Worm (Caenorhabditis elegans) whole organism, young adult: ENCODE data around the gene nyn-3.

Experiments used
- F52B5.7 ChIP-seq: sonication (generic microtip); optimal IDR thresholded peaks from 2 replicates; lab custom pipeline; 2016; ENCODE audit warnings: mild to moderate bottlenecking, missing genetic modification characterization, missing compliant biosample characterization
- Y95B8A.8 ChIP-seq: fragments of 200-800 bp; sonication (Bioruptor generic); IDR thresholded peaks from 2 replicates; pipeline ENCODE4 v1.3.6; 2022; ENCODE audit warnings: missing genetic modification reagents, missing genetic modification characterization, missing compliant biosample characterization
- lag-1 ChIP-seq: fragments of 200-800 bp; sonication (Bioruptor generic); IDR thresholded peaks from 2 replicates; pipeline ENCODE4 v1.3.6; 2022; ENCODE audit warnings: missing genetic modification reagents, missing genetic modification characterization, missing compliant biosample characterization
- nhr-179 ChIP-seq: sonication (generic microtip); optimal IDR thresholded peaks from 2 replicates; lab custom pipeline; 2016; ENCODE audit warnings: mild to moderate bottlenecking, missing genetic modification characterization, missing compliant biosample characterization
- snpc-1.1 ChIP-seq: sonication (generic microtip); optimal IDR thresholded peaks from 2 replicates; lab custom pipeline; 2017; ENCODE audit warnings: missing genetic modification characterization, mild to moderate bottlenecking, missing compliant biosample characterization, antibody characterized with exemption, moderate library complexity, missing genotype, missing genetic modification reagents; ENCODE audit not compliant: insufficient read depth
- snpc-4 ChIP-seq, 5 experiments: fragments of 150-350 bp in 1 of 5; sonication (generic microtip) in 4 of 5; optimal IDR thresholded peaks; 2 replicates each; lab custom pipeline; 2014 to 2018; ENCODE audit warnings: missing genetic modification characterization in 5 of 5, missing biosample characterization in 3 of 5, antibody characterized with exemption in 2 of 5, mild to moderate bottlenecking in 2 of 5, missing compliant biosample characterization in 2 of 5, missing genotype in 2 of 5, moderate library complexity in 2 of 5, missing genetic modification reagents in 1 of 5
- unc-62 ChIP-seq: fragments of 150-350 bp; optimal IDR thresholded peaks from 2 replicates; lab custom pipeline; 2014; ENCODE audit warnings: missing biosample characterization, missing genetic modification reagents, missing genetic modification characterization

ce11 chrII:6320655-6321388, 28.4 kb upstream of the nyn-3 start, which contains the start of gene efr-3:
- TF ChIP-seq nhr-179 (tag; lab: Kevin White, UChicago) (no peak), F52B5.7 (no peak), lag-1 (GFP tag; lab: Robert Waterston, UW) (no peak), snpc-1.1 (no peak), unc-62 (GFP tag; lab: Kevin White, UChicago) (no peak), Y95B8A.8 (GFP tag; lab: Robert Waterston, UW) (no peak), snpc-4 (GFP tag; optimal IDR thresholded peaks at IDR 0.05; lab: Kevin White, UChicago) (no peak), snpc-4 (tag; optimal IDR thresholded peaks at IDR 0.05; lab: Kevin White, UChicago) (no peak)
